Worm (Caenorhabditis elegans) whole organism, early embryonic: ENCODE results near the gene Y59E9AL.36.
A peak's percentile ranks its signal among the peaks of the same experiment; 100 is the strongest.

Source experiments
- B0310.2 ChIP-seq: sonication (generic microtip); optimal IDR thresholded peaks from 2 replicates; lab custom pipeline; 2016; ENCODE audit warnings: mild to moderate bottlenecking, missing genetic modification characterization, missing compliant biosample characterization
- aly-1 ChIP-seq: sonication (generic microtip); optimal IDR thresholded peaks from 2 replicates; lab custom pipeline; 2016; ENCODE audit warnings: missing genetic modification characterization, missing compliant biosample characterization
- ama-1 ChIP-seq: fragments of 150-350 bp; optimal IDR thresholded peaks from 2 replicates; lab custom pipeline; 2014
- ets-7 ChIP-seq: sonication (generic microtip); optimal IDR thresholded peaks from 2 replicates; lab custom pipeline; 2016; ENCODE audit warnings: missing genotype, missing genetic modification characterization, missing compliant biosample characterization
- flt-1 ChIP-seq: fragments of 200-800 bp; sonication (Bioruptor generic); IDR thresholded peaks from 2 replicates; pipeline ENCODE4 v1.3.6; 2022; ENCODE audit warnings: missing genetic modification characterization, missing compliant biosample characterization
- hnd-1 ChIP-seq: sonication (generic microtip); optimal IDR thresholded peaks from 2 replicates; lab custom pipeline; 2016; ENCODE audit warnings: missing genetic modification characterization, missing compliant biosample characterization
- pes-1 ChIP-seq: fragments of 200-800 bp; sonication (Bioruptor generic); IDR thresholded peaks from 2 replicates; pipeline ENCODE4 v1.3.6; 2022; ENCODE audit warnings: missing genetic modification reagents, missing genetic modification characterization, missing compliant biosample characterization
- scrt-1 ChIP-seq: fragments of 200-800 bp; sonication (Bioruptor generic); IDR thresholded peaks from 2 replicates; pipeline ENCODE4 v1.3.6; 2022; ENCODE audit warnings: missing genetic modification characterization, missing compliant biosample characterization
- sea-1 ChIP-seq: fragments of 200-800 bp; sonication (Bioruptor generic); conservative IDR thresholded peaks from 2 replicates; pipeline ENCODE4 v1.3.6; 2022; ENCODE audit warnings: missing genetic modification characterization, missing compliant biosample characterization
- tbx-37 ChIP-seq: fragments of 200-800 bp; sonication (Bioruptor generic); conservative IDR thresholded peaks from 2 replicates; pipeline ENCODE4 v1.3.6; 2022; ENCODE audit warnings: missing genetic modification reagents, missing genetic modification characterization, missing compliant biosample characterization
- tra-4 ChIP-seq: sonication (generic microtip); optimal IDR thresholded peaks from 2 replicates; lab custom pipeline; 2017; ENCODE audit warnings: missing genetic modification characterization, missing compliant biosample characterization

DNA sequence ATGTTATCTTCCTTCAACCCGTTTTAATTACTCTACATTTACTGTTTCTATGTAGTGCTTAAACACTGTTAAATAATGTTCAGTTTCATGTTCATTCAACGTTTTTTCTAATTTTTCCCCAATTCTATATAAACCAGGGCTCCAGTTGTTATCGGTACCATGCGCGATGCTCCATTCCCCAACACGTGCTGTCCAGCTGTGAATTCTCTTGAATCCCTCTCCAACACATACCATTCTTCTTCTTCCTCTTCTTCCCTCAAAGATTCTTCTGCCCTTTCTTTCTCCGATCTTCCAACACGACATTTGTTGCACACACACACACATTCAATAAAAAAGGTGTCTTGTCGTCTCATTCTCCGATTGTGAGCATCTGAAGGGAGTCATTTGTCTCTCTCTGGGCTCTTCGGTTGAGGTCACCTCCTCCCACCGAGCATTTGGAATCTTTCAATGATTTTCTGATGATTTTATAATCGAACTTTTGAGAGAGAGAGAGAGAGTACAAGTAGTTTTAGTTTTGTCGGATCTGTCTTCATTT, 37.2 kb downstream of the Y59E9AL.36 start:
- no peak for TF ChIP-seq tbx-37 (GFP tag; lab: Robert Waterston, UW)
- TF ChIP-seq tra-4 (tag; lab: Kevin White, UChicago) = no peak
- TF ChIP-seq pes-1 = no peak
- TF ChIP-seq scrt-1 = no peak
- 0 out of 2 replicates have a peak, but pooled peaks have one; percentile 29 for TF ChIP-seq sea-1 (GFP tag; lab: Robert Waterston, UW)
- TF ChIP-seq hnd-1 (tag; lab: Kevin White, UChicago) = no peak
- no peak for TF ChIP-seq ama-1 (lab: Kevin White, UChicago)
- no peak for TF ChIP-seq flt-1
- no peak for TF ChIP-seq aly-1 (tag; lab: Kevin White, UChicago)
- TF ChIP-seq ets-7 = no peak
- TF ChIP-seq B0310.2 (tag; lab: Kevin White, UChicago) = no peak
